Fruit fly (Drosophila melanogaster) Kc167 (cell line): ENCODE data around the gene Cpr12A.

Experiments
- Myc ChIP-seq: fragments of >200 bp; optimal IDR thresholded peaks from 2 replicates; lab custom pipeline; 2017; ENCODE audit warnings: missing external identifiers
- h ChIP-seq: fragments of >200 bp; optimal IDR thresholded peaks from 3 replicates; lab custom pipeline; 2018; ENCODE audit warnings: missing external identifiers
- insv ChIP-seq: fragments of >200 bp; optimal IDR thresholded peaks from 3 replicates; lab custom pipeline; 2018; ENCODE audit warnings: missing external identifiers
- psq ChIP-seq: fragments of >200 bp; optimal IDR thresholded peaks from 2 replicates; lab custom pipeline; 2017; ENCODE audit warnings: missing external identifiers
- ttk ChIP-seq: sonication (Bioruptor generic); optimal IDR thresholded peaks from 2 replicates; lab custom pipeline; 2017; ENCODE audit warnings: missing external identifiers

DNA sequence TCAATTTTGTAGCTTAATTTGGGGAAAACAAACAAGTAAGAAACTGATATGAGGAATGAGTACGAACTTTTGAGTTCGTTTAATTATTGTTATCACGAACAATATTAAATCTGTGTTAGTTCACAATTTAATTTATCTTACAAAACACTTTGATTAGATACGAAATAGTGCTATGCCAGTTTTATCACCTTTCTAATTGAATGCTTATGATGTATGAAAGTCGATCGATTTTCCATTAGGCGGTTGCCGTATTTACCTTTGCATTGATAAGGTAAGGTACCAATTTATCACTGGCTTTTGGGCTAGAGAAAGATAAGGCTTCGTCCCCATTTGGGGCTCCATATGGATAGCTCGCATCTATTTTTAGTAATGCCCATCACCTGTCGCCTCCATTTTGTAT is 35.9 kb downstream of the Cpr12A start:
- TF ChIP-seq psq (no peak), ttk (lab: Kevin White, UChicago) (no peak), h (lab: Kevin White, UChicago) (no peak), insv (no peak), Myc (no peak)
